Fruit fly (Drosophila melanogaster) whole organism, embryonic: ENCODE data around the gene mwh.

ENCODE experiments used
- Blimp-1 ChIP-seq: fragments of 200-800 bp; sonication (Bioruptor generic); optimal IDR thresholded peaks from 3 replicates; lab custom pipeline; 2018; ENCODE audit warnings: missing biosample characterization, missing genetic modification characterization, mild to moderate bottlenecking, moderate library complexity, missing genetic modification reagents
- Bteb2 ChIP-seq: fragments of 200-800 bp; sonication (Bioruptor generic); optimal IDR thresholded peaks from 2 replicates; lab custom pipeline; 2016; ENCODE audit warnings: missing biosample characterization, missing genetic modification characterization
- CG10543 ChIP-seq: fragments of 200-800 bp; sonication (Bioruptor generic); optimal IDR thresholded peaks from 3 replicates; lab custom pipeline; 2017; ENCODE audit warnings: missing biosample characterization, mild to moderate bottlenecking, missing genetic modification characterization, moderate library complexity
- CG10565 ChIP-seq: fragments of 200-800 bp; sonication (Bioruptor generic); optimal IDR thresholded peaks from 3 replicates; lab custom pipeline; 2016; ENCODE audit warnings: missing biosample characterization, mild to moderate bottlenecking, missing genetic modification characterization
- CG13424 ChIP-seq: fragments of 200-800 bp; sonication (Bioruptor generic); optimal IDR thresholded peaks from 2 replicates; lab custom pipeline; 2019; ENCODE audit warnings: missing biosample characterization, mild to moderate bottlenecking, missing genetic modification characterization, moderate library complexity
- CG15269 ChIP-seq: fragments of 200-800 bp; sonication (Bioruptor generic); optimal IDR thresholded peaks from 2 replicates; lab custom pipeline; 2018; ENCODE audit warnings: missing biosample characterization, mild to moderate bottlenecking, missing genetic modification characterization, moderate library complexity
- CG15601 ChIP-seq: fragments of 200-800 bp; sonication (Bioruptor generic); optimal IDR thresholded peaks from 3 replicates; lab custom pipeline; 2019; ENCODE audit warnings: missing biosample characterization, mild to moderate bottlenecking, missing genetic modification characterization, moderate library complexity
- CG1603 ChIP-seq: fragments of 200-800 bp; sonication (Bioruptor generic); optimal IDR thresholded peaks from 2 replicates; lab custom pipeline; 2019; ENCODE audit warnings: missing biosample characterization, mild to moderate bottlenecking, missing genetic modification characterization, moderate library complexity
- CG17186 ChIP-seq: fragments of 200-800 bp; sonication (Bioruptor generic); optimal IDR thresholded peaks from 3 replicates; lab custom pipeline; 2017; ENCODE audit warnings: missing biosample characterization, missing genetic modification reagents, missing genetic modification characterization
- CG17361 ChIP-seq: fragments of 200-800 bp; sonication (Bioruptor generic); IDR thresholded peaks from 3 replicates; pipeline ENCODE4 v1.3.6; 2022; ENCODE audit warnings: missing biosample characterization, missing genetic modification characterization
- CG18011 ChIP-seq: fragments of 200-800 bp; sonication (Bioruptor generic); optimal IDR thresholded peaks from 2 replicates; lab custom pipeline; 2017; ENCODE audit warnings: missing biosample characterization, missing genetic modification characterization, mild to moderate bottlenecking, moderate library complexity, missing genotype
- CG31365 ChIP-seq: fragments of 200-800 bp; sonication (Bioruptor generic); optimal IDR thresholded peaks from 2 replicates; lab custom pipeline; 2018; ENCODE audit warnings: missing biosample characterization, mild to moderate bottlenecking, missing genetic modification characterization
- CG34376 ChIP-seq: fragments of 200-800 bp; sonication (Bioruptor generic); optimal IDR thresholded peaks from 2 replicates; lab custom pipeline; 2018; ENCODE audit warnings: missing biosample characterization, mild to moderate bottlenecking, missing genetic modification characterization
- CG34422 ChIP-seq: fragments of 200-800 bp; sonication (Bioruptor generic); IDR thresholded peaks from 3 replicates; pipeline ENCODE4 v1.3.6; 2022; ENCODE audit warnings: missing biosample characterization, missing genetic modification characterization
- CG4360 ChIP-seq: fragments of 200-800 bp; sonication (Bioruptor generic); IDR thresholded peaks from 2 replicates; pipeline ENCODE4 v1.3.6; 2022; ENCODE audit warnings: missing biosample characterization, missing genetic modification characterization
- CG4617 ChIP-seq: fragments of 200-800 bp; sonication (Bioruptor generic); optimal IDR thresholded peaks from 3 replicates; lab custom pipeline; 2016; ENCODE audit warnings: missing biosample characterization, missing genetic modification characterization, borderline replicate concordance
- CG5180 ChIP-seq: fragments of 200-800 bp; sonication (Bioruptor generic); optimal IDR thresholded peaks from 3 replicates; lab custom pipeline; 2017; ENCODE audit warnings: missing biosample characterization, missing genetic modification characterization, mild to moderate bottlenecking, moderate library complexity, missing genetic modification reagents
- CG6175 ChIP-seq: fragments of 200-800 bp; sonication (Bioruptor generic); IDR thresholded peaks from 3 replicates; pipeline ENCODE4 v1.3.6; 2022; ENCODE audit warnings: missing biosample characterization, missing genetic modification characterization
- CG6254 ChIP-seq: fragments of 200-800 bp; sonication (Bioruptor generic); optimal IDR thresholded peaks from 3 replicates; lab custom pipeline; 2017; ENCODE audit warnings: mild to moderate bottlenecking, missing biosample characterization, missing genetic modification reagents, missing genetic modification characterization
- CG6272 ChIP-seq: fragments of 200-800 bp; sonication (Bioruptor generic); IDR thresholded peaks from 2 replicates; pipeline ENCODE4 v1.3.6; 2022; ENCODE audit warnings: missing biosample characterization, missing genetic modification characterization
- CG7271 ChIP-seq: fragments of 200-800 bp; sonication (Bioruptor generic); optimal IDR thresholded peaks from 2 replicates; lab custom pipeline; 2018; ENCODE audit warnings: missing biosample characterization, mild to moderate bottlenecking, missing genetic modification characterization, moderate library complexity
- CG7987 ChIP-seq: fragments of 200-800 bp; sonication (Bioruptor generic); optimal IDR thresholded peaks from 2 replicates; lab custom pipeline; 2018; ENCODE audit warnings: missing biosample characterization, mild to moderate bottlenecking, missing genetic modification characterization, moderate library complexity
- CG8359 ChIP-seq: fragments of 200-800 bp; sonication (Bioruptor generic); optimal IDR thresholded peaks from 2 replicates; lab custom pipeline; 2017; ENCODE audit warnings: missing biosample characterization, mild to moderate bottlenecking, missing genetic modification characterization, borderline replicate concordance
- CG8944 ChIP-seq: fragments of 200-800 bp; sonication (Bioruptor generic); optimal IDR thresholded peaks from 3 replicates; lab custom pipeline; 2016; ENCODE audit warnings: missing biosample characterization, missing genetic modification characterization
- D19B ChIP-seq: fragments of 200-800 bp; sonication (Bioruptor generic); optimal IDR thresholded peaks from 2 replicates; lab custom pipeline; 2017; ENCODE audit warnings: missing biosample characterization, mild to moderate bottlenecking, missing genetic modification characterization
- E2f2 ChIP-seq: fragments of 200-800 bp; sonication (Bioruptor generic); IDR thresholded peaks from 2 replicates; pipeline ENCODE4 v1.3.6; 2022; ENCODE audit warnings: missing biosample characterization, missing genetic modification characterization
- ERR ChIP-seq: fragments of 200-800 bp; sonication (Bioruptor generic); optimal IDR thresholded peaks from 2 replicates; lab custom pipeline; 2016; ENCODE audit warnings: missing biosample characterization, missing genetic modification characterization
- Gug ChIP-seq: fragments of 200-800 bp; sonication (Bioruptor generic); IDR thresholded peaks from 4 replicates; pipeline ENCODE4 v1.3.6; 2022; ENCODE audit warnings: missing biosample characterization, missing genetic modification characterization
- Kr ChIP-seq: fragments of 200-800 bp; sonication (Bioruptor generic); optimal IDR thresholded peaks from 2 replicates; lab custom pipeline; 2017; ENCODE audit warnings: missing biosample characterization, mild to moderate bottlenecking, missing genetic modification characterization
- Mrtf ChIP-seq: fragments of 200-800 bp; sonication (Bioruptor generic); IDR thresholded peaks from 3 replicates; pipeline ENCODE4 v1.3.6; 2022; ENCODE audit warnings: missing biosample characterization, missing genetic modification characterization
- Rx ChIP-seq: fragments of 200-800 bp; sonication (Bioruptor generic); IDR thresholded peaks from 2 replicates; pipeline ENCODE4 v1.3.6; 2022; ENCODE audit warnings: missing biosample characterization, missing genetic modification characterization
- YL-1 ChIP-seq: fragments of 200-800 bp; sonication (Bioruptor generic); optimal IDR thresholded peaks from 3 replicates; lab custom pipeline; 2017; ENCODE audit warnings: missing biosample characterization, mild to moderate bottlenecking, missing genetic modification characterization
- bab2 ChIP-seq: fragments of 200-800 bp; sonication (Bioruptor generic); optimal IDR thresholded peaks from 2 replicates; lab custom pipeline; 2016; ENCODE audit warnings: missing biosample characterization, missing genetic modification characterization
- cad ChIP-seq: fragments of >200 bp; optimal IDR thresholded peaks from 2 replicates; lab custom pipeline; 2017; ENCODE audit warnings: missing biosample characterization, missing genetic modification characterization
- cato ChIP-seq: fragments of 200-800 bp; sonication (Bioruptor generic); optimal IDR thresholded peaks from 2 replicates; lab custom pipeline; 2016; ENCODE audit warnings: missing biosample characterization, missing genetic modification characterization, borderline replicate concordance
- chinmo ChIP-seq: fragments of 200-800 bp; sonication (Bioruptor generic); IDR thresholded peaks from 4 replicates; pipeline ENCODE4 v1.3.6; 2022; ENCODE audit warnings: missing biosample characterization, missing genetic modification characterization; ENCODE audit not compliant: partially characterized antibody
- danr ChIP-seq: fragments of 200-800 bp; sonication (Bioruptor generic); IDR thresholded peaks from 2 replicates; pipeline ENCODE4 v1.3.6; 2022; ENCODE audit warnings: missing biosample characterization, missing genetic modification characterization
- gsb-n ChIP-seq: fragments of 200-800 bp; sonication (Bioruptor generic); optimal IDR thresholded peaks from 3 replicates; lab custom pipeline; 2018; ENCODE audit warnings: missing biosample characterization, mild to moderate bottlenecking, missing genetic modification characterization
- hkb ChIP-seq, 2 experiments: fragments of 200-800 bp in 1 of 2; fragments of >200 bp in 1 of 2; sonication (Bioruptor generic) in 1 of 2; IDR thresholded peaks in 1 of 2; optimal IDR thresholded peaks in 1 of 2; 2 replicates each; pipeline versions ENCODE4 v1.3.6 to Lab custom; 2017 to 2022; ENCODE audit warnings: missing biosample characterization in 1 of 2, missing genetic modification characterization in 1 of 2
- kah ChIP-seq: fragments of 200-800 bp; sonication (Bioruptor generic); optimal IDR thresholded peaks from 2 replicates; lab custom pipeline; 2018; ENCODE audit warnings: missing biosample characterization, mild to moderate bottlenecking, missing genetic modification characterization
- ken ChIP-seq: fragments of 200-800 bp; sonication (Bioruptor generic); IDR thresholded peaks from 3 replicates; pipeline ENCODE4 v1.3.6; 2022; ENCODE audit warnings: missing biosample characterization, missing genetic modification characterization
- kni ChIP-seq: fragments of 200-800 bp; sonication (Bioruptor generic); optimal IDR thresholded peaks from 3 replicates; lab custom pipeline; 2017; ENCODE audit warnings: mild to moderate bottlenecking, missing biosample characterization, missing genetic modification reagents, missing genetic modification characterization
- knrl ChIP-seq: fragments of 200-800 bp; sonication (Bioruptor generic); IDR thresholded peaks from 3 replicates; pipeline ENCODE4 v1.3.6; 2022; ENCODE audit warnings: missing biosample characterization, missing genetic modification characterization; ENCODE audit not compliant: partially characterized antibody
- lov ChIP-seq, 2 experiments: fragments of 200-800 bp in 1 of 2; fragments of >200 bp in 1 of 2; sonication (Bioruptor generic) in 1 of 2; IDR thresholded peaks in 1 of 2; optimal IDR thresholded peaks in 1 of 2; 2 replicates in 1 of 2; 3 replicates in 1 of 2; pipeline versions ENCODE4 v1.3.6 to Lab custom; 2017 to 2022; ENCODE audit warnings: missing biosample characterization in 1 of 2, missing genetic modification characterization in 1 of 2
- pum ChIP-seq: fragments of 200-800 bp; sonication (Bioruptor generic); optimal IDR thresholded peaks from 2 replicates; lab custom pipeline; 2016; ENCODE audit warnings: missing biosample characterization, missing genetic modification characterization
- sd ChIP-seq: fragments of 200-800 bp; sonication (Bioruptor generic); optimal IDR thresholded peaks from 3 replicates; lab custom pipeline; 2018; ENCODE audit warnings: missing biosample characterization, mild to moderate bottlenecking, missing genetic modification characterization, moderate library complexity
- sob ChIP-seq: fragments of 200-800 bp; sonication (Bioruptor generic); IDR thresholded peaks from 2 replicates; pipeline ENCODE4 v1.3.6; 2022; ENCODE audit warnings: missing biosample characterization, missing genetic modification characterization
- twi ChIP-seq: fragments of 200-800 bp; optimal IDR thresholded peaks from 2 replicates; lab custom pipeline; 2019; ENCODE audit warnings: missing biosample characterization, mild to moderate bottlenecking, missing genetic modification characterization, moderate library complexity

Gene mwh

dm6 chr3L:1247627-1248295 is 47.2 kb downstream of the mwh start, which contains the start of the genes Psf1 and Sac1 (continued):
- no peak for TF ChIP-seq kah (GFP tag; lab: Kevin White, UChicago)
- TF ChIP-seq CG34376 = no peak
- TF ChIP-seq CG7271 (tag; lab: Kevin White, UChicago) = no peak
- TF ChIP-seq bab2 = peak; percentile 73
- no peak for TF ChIP-seq CG4360 (GFP tag; lab: Robert Waterston, UW)
- peak; percentile 71 for TF ChIP-seq CG1603 (tag; lab: Kevin White, UChicago)
- peak; percentile 57 for TF ChIP-seq CG13424 (tag; lab: Kevin White, UChicago)
- no peak for TF ChIP-seq Mrtf (GFP tag; lab: Robert Waterston, UW)
- peak; percentile 94 for TF ChIP-seq CG4617 (GFP tag; lab: Kevin White, UChicago)
- no peak for TF ChIP-seq CG15269
- no peak for TF ChIP-seq Rx (GFP tag; lab: Robert Waterston, UW)
- no peak for TF ChIP-seq danr (GFP tag; lab: Robert Waterston, UW)
- TF ChIP-seq CG6254 (GFP tag; lab: Kevin White, UChicago) = no peak
- no peak for TF ChIP-seq cad (GFP tag; lab: Kevin White, UChicago)
- peak; percentile 58; the same call in 1 of the 3 replicates for TF ChIP-seq CG34422 (GFP tag; lab: Robert Waterston, UW)
- peak; percentile 30 for TF ChIP-seq hkb (optimal IDR thresholded peaks at IDR 0.05; lab: Kevin White, UChicago)
- TF ChIP-seq hkb (GFP tag; IDR thresholded peaks at IDR 0.05; lab: Robert Waterston, UW) = no peak
- TF ChIP-seq ken = no peak; the same call in 2 of the 3 replicates
- no peak for TF ChIP-seq CG6175 (GFP tag; lab: Robert Waterston, UW)
- TF ChIP-seq ERR (GFP tag; lab: Kevin White, UChicago) = no peak
- TF ChIP-seq sd (tag; lab: Kevin White, UChicago) = no peak
- no peak for TF ChIP-seq D19B (GFP tag; lab: Kevin White, UChicago)
- peak; percentile 68 for TF ChIP-seq CG17186
- TF ChIP-seq E2f2 (GFP tag; lab: Robert Waterston, UW) = 0 out of 2 replicates have a peak, but pooled peaks have one; percentile 15
- peak; percentile 13 for TF ChIP-seq kni (GFP tag; lab: Kevin White, UChicago)
- TF ChIP-seq twi (tag; lab: Kevin White, UChicago) = no peak
- TF ChIP-seq CG10565 = no peak
- no peak for TF ChIP-seq chinmo (GFP tag; lab: Robert Waterston, UW)
- peak; percentile 58 for TF ChIP-seq pum (GFP tag; lab: Kevin White, UChicago)
- TF ChIP-seq CG6272 = peak; percentile 49; the same call in 1 of the 2 replicates
- TF ChIP-seq CG15601 (tag; lab: Kevin White, UChicago) = peak; percentile 60
- no peak for TF ChIP-seq Bteb2
- TF ChIP-seq CG5180 (GFP tag; lab: Kevin White, UChicago) = no peak
- TF ChIP-seq knrl (GFP tag; lab: Robert Waterston, UW) = peak; percentile 93
- no peak for TF ChIP-seq CG31365 (tag; lab: Kevin White, UChicago)
- TF ChIP-seq CG7987 (GFP tag; lab: Kevin White, UChicago) = no peak
- TF ChIP-seq Kr (GFP tag; lab: Kevin White, UChicago) = no peak
- peak; percentile 14 for TF ChIP-seq cato (GFP tag; lab: Kevin White, UChicago)
- no peak for TF ChIP-seq Blimp-1 (GFP tag; lab: Kevin White, UChicago)
- peak; percentile 29; the same call in 1 of the 4 replicates for TF ChIP-seq Gug (GFP tag; lab: Robert Waterston, UW)
- peak; percentile 69 for TF ChIP-seq YL-1 (GFP tag; lab: Kevin White, UChicago)
- peak; percentile 75 for TF ChIP-seq CG17361 (GFP tag; lab: Robert Waterston, UW)
- no peak for TF ChIP-seq lov (optimal IDR thresholded peaks at IDR 0.05; lab: Kevin White, UChicago)
- TF ChIP-seq lov (GFP tag; IDR thresholded peaks at IDR 0.05; lab: Robert Waterston, UW) = no peak
- no peak for TF ChIP-seq CG10543 (GFP tag; lab: Kevin White, UChicago)
- no peak for TF ChIP-seq CG8359 (GFP tag; lab: Kevin White, UChicago)
- TF ChIP-seq CG8944 (GFP tag; lab: Kevin White, UChicago) = peak; percentile 59
- TF ChIP-seq gsb-n (tag; lab: Kevin White, UChicago) = no peak
- TF ChIP-seq sob (GFP tag; lab: Robert Waterston, UW) = no peak; the same call in 1 of the 2 replicates
- no peak for TF ChIP-seq CG18011 (GFP tag; lab: Kevin White, UChicago)
